Worm (Caenorhabditis elegans) whole organism, mixed stage, embryonic: ENCODE data around the gene T04C12.8.

Source experiments
- M03D4.4 ChIP-seq: sonication (generic microtip); optimal IDR thresholded peaks from 2 replicates; lab custom pipeline; 2017; ENCODE audit warnings: mild to moderate bottlenecking, missing genetic modification characterization, missing compliant biosample characterization
- bed-3 ChIP-seq: fragments of 200-800 bp; sonication (Bioruptor generic); optimal IDR thresholded peaks from 3 replicates; lab custom pipeline; 2018; ENCODE audit warnings: mild to moderate bottlenecking, missing genetic modification characterization, moderate library complexity, missing compliant biosample characterization
- blmp-1 ChIP-seq: fragments of 150-350 bp; optimal IDR thresholded peaks from 2 replicates; lab custom pipeline; 2014; ENCODE audit warnings: missing biosample characterization, missing genetic modification characterization
- ceh-39 ChIP-seq: fragments of 150-350 bp; optimal IDR thresholded peaks from 2 replicates; lab custom pipeline; 2014; ENCODE audit warnings: missing biosample characterization, missing genetic modification characterization
- ceh-43 ChIP-seq: fragments of 200-800 bp; sonication (Bioruptor generic); optimal IDR thresholded peaks from 2 replicates; lab custom pipeline; 2018; ENCODE audit warnings: mild to moderate bottlenecking, missing genetic modification characterization, moderate library complexity, missing compliant biosample characterization
- ceh-83 ChIP-seq: fragments of 200-800 bp; sonication (Bioruptor generic); optimal IDR thresholded peaks from 2 replicates; lab custom pipeline; 2018; ENCODE audit warnings: mild to moderate bottlenecking, missing genetic modification characterization, missing compliant biosample characterization
- ces-1 ChIP-seq: fragments of 150-350 bp; optimal IDR thresholded peaks from 2 replicates; lab custom pipeline; 2014; ENCODE audit warnings: missing biosample characterization, missing genetic modification reagents, missing genetic modification characterization
- cnd-1 ChIP-seq: fragments of 200-800 bp; sonication (Bioruptor generic); optimal IDR thresholded peaks from 2 replicates; lab custom pipeline; 2018; ENCODE audit warnings: mild to moderate bottlenecking, missing genetic modification characterization, missing compliant biosample characterization
- drap-1 ChIP-seq: fragments of 200-800 bp; sonication (Bioruptor generic); optimal IDR thresholded peaks from 3 replicates; lab custom pipeline; 2018; ENCODE audit warnings: mild to moderate bottlenecking, missing genetic modification characterization, missing compliant biosample characterization
- elt-1 ChIP-seq: sonication (generic microtip); optimal IDR thresholded peaks from 2 replicates; lab custom pipeline; 2017; ENCODE audit warnings: missing genetic modification characterization, mild to moderate bottlenecking, missing compliant biosample characterization, antibody characterized with exemption, moderate library complexity, borderline replicate concordance; ENCODE audit not compliant: insufficient read depth
- elt-3 ChIP-seq: fragments of 150-350 bp; optimal IDR thresholded peaks from 2 replicates; lab custom pipeline; 2014; ENCODE audit warnings: missing biosample characterization, missing genetic modification characterization
- flh-1 ChIP-seq: fragments of 200-800 bp; sonication (Bioruptor generic); optimal IDR thresholded peaks from 2 replicates; lab custom pipeline; 2018; ENCODE audit warnings: mild to moderate bottlenecking, missing genetic modification characterization, moderate library complexity, missing compliant biosample characterization
- ham-2 ChIP-seq: fragments of 200-800 bp; sonication (Bioruptor generic); optimal IDR thresholded peaks from 2 replicates; lab custom pipeline; 2018; ENCODE audit warnings: mild to moderate bottlenecking, missing genetic modification characterization, missing compliant biosample characterization
- hlh-1 ChIP-seq: fragments of 150-350 bp; optimal IDR thresholded peaks from 2 replicates; lab custom pipeline; 2014; ENCODE audit warnings: missing biosample characterization, missing genetic modification reagents, missing genetic modification characterization
- lin-13 ChIP-seq: fragments of 150-350 bp; optimal IDR thresholded peaks from 2 replicates; lab custom pipeline; 2014; ENCODE audit warnings: missing biosample characterization, missing genetic modification characterization
- lin-32 ChIP-seq: fragments of 200-800 bp; sonication (Bioruptor generic); optimal IDR thresholded peaks from 2 replicates; lab custom pipeline; 2018; ENCODE audit warnings: mild to moderate bottlenecking, missing genetic modification characterization, missing compliant biosample characterization
- lsy-2 ChIP-seq: fragments of 150-350 bp; optimal IDR thresholded peaks from 2 replicates; lab custom pipeline; 2014; ENCODE audit warnings: missing biosample characterization, missing genetic modification characterization
- mab-5 ChIP-seq: fragments of 150-350 bp; optimal IDR thresholded peaks from 2 replicates; lab custom pipeline; 2014; ENCODE audit warnings: missing biosample characterization, missing genetic modification characterization
- mep-1 ChIP-seq: fragments of 150-350 bp; optimal IDR thresholded peaks from 2 replicates; lab custom pipeline; 2017; ENCODE audit warnings: missing biosample characterization, missing genetic modification reagents, missing genetic modification characterization, inconsistent platforms
- mls-2 ChIP-seq: sonication (generic microtip); optimal IDR thresholded peaks from 2 replicates; lab custom pipeline; 2016; ENCODE audit warnings: mild to moderate bottlenecking, missing genetic modification characterization, moderate library complexity, missing compliant biosample characterization
- nhr-12 ChIP-seq: fragments of 150-350 bp; optimal IDR thresholded peaks from 2 replicates; lab custom pipeline; 2014; ENCODE audit warnings: missing biosample characterization, missing genetic modification characterization
- nhr-2 ChIP-seq: fragments of 150-350 bp; optimal IDR thresholded peaks from 2 replicates; lab custom pipeline; 2014; ENCODE audit warnings: missing biosample characterization, missing genetic modification characterization
- nhr-237 ChIP-seq: fragments of 150-350 bp; optimal IDR thresholded peaks from 2 replicates; lab custom pipeline; 2014; ENCODE audit warnings: missing biosample characterization, missing genetic modification characterization
- nhr-28 ChIP-seq: fragments of 150-350 bp; optimal IDR thresholded peaks from 2 replicates; lab custom pipeline; 2014; ENCODE audit warnings: missing biosample characterization, missing genetic modification characterization
- nhr-76 ChIP-seq: sonication (generic microtip); optimal IDR thresholded peaks from 2 replicates; lab custom pipeline; 2017; ENCODE audit warnings: missing biosample characterization, missing genetic modification characterization
- pha-4 ChIP-seq: fragments of 150-350 bp; optimal IDR thresholded peaks from 2 replicates; lab custom pipeline; 2018; ENCODE audit warnings: missing biosample characterization, missing genetic modification reagents, missing genetic modification characterization
- sem-2 ChIP-seq: fragments of 200-800 bp; sonication (Bioruptor generic); optimal IDR thresholded peaks from 2 replicates; lab custom pipeline; 2018; ENCODE audit warnings: mild to moderate bottlenecking, missing genetic modification characterization, missing compliant biosample characterization
- snpc-4 ChIP-seq: fragments of 150-350 bp; optimal IDR thresholded peaks from 2 replicates; lab custom pipeline; 2014; ENCODE audit warnings: missing biosample characterization, missing genetic modification characterization
- sptf-1 ChIP-seq: sonication (generic microtip); optimal IDR thresholded peaks from 2 replicates; lab custom pipeline; 2017; ENCODE audit warnings: mild to moderate bottlenecking, missing genetic modification characterization, moderate library complexity, missing compliant biosample characterization
- tbx-8 ChIP-seq: fragments of 200-800 bp; sonication (Bioruptor generic); optimal IDR thresholded peaks from 2 replicates; lab custom pipeline; 2018; ENCODE audit warnings: mild to moderate bottlenecking, missing genetic modification characterization, moderate library complexity, missing compliant biosample characterization
- unc-120 ChIP-seq: sonication (generic microtip); optimal IDR thresholded peaks from 2 replicates; lab custom pipeline; 2017; ENCODE audit warnings: missing genetic modification characterization, missing compliant biosample characterization; ENCODE audit not compliant: poor library complexity, severe bottlenecking
- unc-39 ChIP-seq: fragments of 150-350 bp; optimal IDR thresholded peaks from 2 replicates; lab custom pipeline; 2014; ENCODE audit warnings: missing biosample characterization, missing genetic modification characterization
- unc-62 ChIP-seq: fragments of 150-350 bp; optimal IDR thresholded peaks from 2 replicates; lab custom pipeline; 2014; ENCODE audit warnings: missing biosample characterization, missing genetic modification reagents, missing genetic modification characterization
- zip-8 ChIP-seq: fragments of 150-350 bp; optimal IDR thresholded peaks from 2 replicates; lab custom pipeline; 2014; ENCODE audit warnings: missing biosample characterization, missing genetic modification characterization
- ztf-11 ChIP-seq: fragments of 150-350 bp; optimal IDR thresholded peaks from 2 replicates; lab custom pipeline; 2014; ENCODE audit warnings: missing biosample characterization, missing genetic modification characterization

The T04C12.8 gene

DNA sequence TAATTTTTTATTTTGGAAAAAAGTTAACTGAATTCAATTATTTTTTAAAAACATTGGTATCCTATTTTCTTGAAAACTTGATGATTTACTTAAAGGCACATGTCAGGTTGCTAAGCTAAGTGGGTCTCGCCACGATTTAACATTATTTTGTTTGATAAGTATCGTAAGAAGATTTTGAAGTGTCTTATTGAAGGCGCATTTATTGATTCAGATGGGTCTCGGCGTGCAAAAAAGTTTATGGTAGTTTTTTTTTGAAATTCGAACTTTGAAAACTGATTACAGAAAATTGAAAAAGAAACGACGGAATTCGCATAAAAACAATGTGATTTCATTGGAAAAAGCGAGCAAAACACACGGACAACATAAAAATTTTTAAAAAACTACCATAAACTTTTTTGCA is 13.8 kb upstream of the T04C12.8 start:
- TF ChIP-seq mep-1 (tag; lab: Kevin White, UChicago) (no peak), snpc-4 (tag; lab: Kevin White, UChicago) (no peak), elt-3 (tag; lab: Kevin White, UChicago) (no peak), mab-5 (tag; lab: Kevin White, UChicago) (no peak), tbx-8 (GFP tag; lab: Kevin White, UChicago) (no peak), pha-4 (tag; lab: Kevin White, UChicago) (no peak), elt-1 (tag; lab: Kevin White, UChicago) (no peak), bed-3 (no peak), hlh-1 (tag; lab: Kevin White, UChicago) (no peak), flh-1 (no peak), nhr-237 (tag; lab: Kevin White, UChicago) (no peak), ces-1 (GFP tag; lab: Kevin White, UChicago) (no peak), ceh-43 (no peak), unc-62 (GFP tag; lab: Kevin White, UChicago) (no peak), unc-120 (no peak), M03D4.4 (tag; lab: Kevin White, UChicago) (no peak)

DNA sequence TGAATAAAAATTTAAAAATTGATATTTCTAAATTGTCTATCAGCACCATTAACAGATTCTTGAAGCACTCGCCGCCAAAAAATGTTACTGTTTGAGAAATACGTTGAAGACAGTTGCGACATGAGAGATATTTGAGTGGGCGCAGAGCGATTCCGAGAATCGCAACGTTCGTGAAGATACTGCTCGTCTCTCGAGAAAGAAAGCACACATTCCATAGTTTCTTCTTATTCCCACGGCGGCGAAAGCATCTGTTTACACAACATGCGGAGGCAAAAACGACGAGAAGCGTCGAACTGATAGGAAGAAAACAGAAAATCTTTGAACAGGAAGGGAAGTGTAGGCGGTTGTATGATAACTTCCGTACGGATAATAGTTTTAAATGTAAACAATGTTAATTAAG is 13.3 kb upstream of the T04C12.8 start:
- TF ChIP-seq M03D4.4 (tag; lab: Kevin White, UChicago): peak; percentile 27
- peak; percentile 50 for TF ChIP-seq nhr-237 (tag; lab: Kevin White, UChicago)
- TF ChIP-seq nhr-2 (tag; lab: Kevin White, UChicago): no peak
- TF ChIP-seq nhr-76 (tag; lab: Kevin White, UChicago): no peak
- TF ChIP-seq ham-2: no peak
- TF ChIP-seq nhr-28: no peak
- TF ChIP-seq sptf-1 (tag; lab: Kevin White, UChicago): no peak
- no peak for TF ChIP-seq elt-3 (tag; lab: Kevin White, UChicago)
- no peak for TF ChIP-seq lin-13 (tag; lab: Kevin White, UChicago)
- TF ChIP-seq blmp-1 (tag; lab: Kevin White, UChicago): no peak
- no peak for TF ChIP-seq snpc-4 (tag; lab: Kevin White, UChicago)
- no peak for TF ChIP-seq sem-2
- TF ChIP-seq lin-32 (GFP tag; lab: Kevin White, UChicago): no peak
- TF ChIP-seq unc-39 (tag; lab: Kevin White, UChicago): no peak
- no peak for TF ChIP-seq tbx-8 (GFP tag; lab: Kevin White, UChicago)
- TF ChIP-seq pha-4 (tag; lab: Kevin White, UChicago): peak; percentile 54
- TF ChIP-seq elt-1 (tag; lab: Kevin White, UChicago): no peak
- no peak for TF ChIP-seq zip-8 (tag; lab: Kevin White, UChicago)
- TF ChIP-seq mep-1 (tag; lab: Kevin White, UChicago): peak; percentile 36
- peak; percentile 90 for TF ChIP-seq unc-120
- TF ChIP-seq flh-1: no peak
- no peak for TF ChIP-seq ceh-39
- no peak for TF ChIP-seq ces-1 (GFP tag; lab: Kevin White, UChicago)
- no peak for TF ChIP-seq drap-1 (GFP tag; lab: Kevin White, UChicago)
- TF ChIP-seq ceh-83 (GFP tag; lab: Kevin White, UChicago): no peak
- TF ChIP-seq mls-2: no peak
- peak; percentile 58 for TF ChIP-seq unc-62 (GFP tag; lab: Kevin White, UChicago)
- no peak for TF ChIP-seq nhr-12 (tag; lab: Kevin White, UChicago)
- no peak for TF ChIP-seq cnd-1 (tag; lab: Kevin White, UChicago)
- no peak for TF ChIP-seq ztf-11 (tag; lab: Kevin White, UChicago)
- no peak for TF ChIP-seq ceh-43
- no peak for TF ChIP-seq bed-3
- TF ChIP-seq lsy-2 (tag; lab: Kevin White, UChicago): no peak
- peak; percentile 76 for TF ChIP-seq hlh-1 (tag; lab: Kevin White, UChicago)
- TF ChIP-seq, all 35 proteins: peak for 7

- TF ChIP-seq sem-2 (no peak), ceh-39 (no peak), mls-2 (no peak), elt-3 (tag; lab: Kevin White, UChicago) (no peak), blmp-1 (tag; lab: Kevin White, UChicago) (no peak), ham-2 (no peak), sptf-1 (tag; lab: Kevin White, UChicago) (peak; percentile 21), cnd-1 (tag; lab: Kevin White, UChicago) (no peak), mab-5 (tag; lab: Kevin White, UChicago) (no peak), zip-8 (tag; lab: Kevin White, UChicago) (no peak), hlh-1 (tag; lab: Kevin White, UChicago) (peak; percentile 40), ceh-43 (no peak), unc-120 (peak; percentile 95), unc-62 (GFP tag; lab: Kevin White, UChicago) (peak; percentile 32), M03D4.4 (tag; lab: Kevin White, UChicago) (peak; percentile 43), nhr-2 (tag; lab: Kevin White, UChicago) (no peak)
These were observed 11.4 kb upstream of the T04C12.8 start, which contains the start of gene act-1 for ce11 chrV:11080345-11081102. act-1 (plus strand) TSS chrV:11081052.
